Worm (Caenorhabditis elegans): ENCODE data around the gene srh-180.
"Not testable (repeated sequence)": the region's sequence is repeated elsewhere in the genome, so short reads cannot be mapped to it uniquely, and the experiment has no call there.

Gene srh-180

DNA sequence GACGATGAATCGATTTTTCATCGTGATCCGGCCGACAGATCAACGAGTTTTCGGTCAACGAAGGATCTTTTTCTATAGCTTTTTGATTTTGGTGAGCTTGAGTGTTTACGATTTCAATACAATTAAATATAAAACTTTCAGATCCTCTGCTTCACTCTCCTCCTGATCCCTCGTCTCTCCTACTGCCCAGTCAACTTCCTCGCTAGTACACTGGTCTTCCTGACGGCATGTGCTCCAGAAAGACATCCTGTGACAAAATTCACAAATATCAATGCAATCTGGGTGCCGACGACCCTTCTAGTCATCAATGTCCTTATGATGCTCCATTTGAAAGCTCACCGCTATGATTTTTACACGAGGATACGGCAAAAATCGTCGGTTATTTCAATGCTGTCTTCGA is 9.0 kb upstream of the srh-180 start:
- TF ChIP-seq him-1 (tag; optimal IDR thresholded peaks at IDR 0.05) (no peak), W03F9.2 (tag; optimal IDR thresholded peaks at IDR 0.05) (no peak), dao-5 (tag; optimal IDR thresholded peaks at IDR 0.05) (no peak)

ce11 chrV:16309523-16309922 is 7.8 kb upstream of the srh-180 start, which contains the start of gene oac-7:
Gene oac-7, plus strand, starts transcription at chrV:16309805.
- TF ChIP-seq him-1 (tag; optimal IDR thresholded peaks at IDR 0.05) (no peak), dao-5 (tag; optimal IDR thresholded peaks at IDR 0.05) (no peak), W03F9.2 (tag; optimal IDR thresholded peaks at IDR 0.05) (no peak)

ce11 chrV:16315004-16315403 is 2.3 kb upstream of the srh-180 start, which contains the start of gene str-214:
Gene str-214, plus strand, starts transcription at chrV:16315304.
- TF ChIP-seq him-1 (tag; optimal IDR thresholded peaks at IDR 0.05) (no peak), W03F9.2 (tag; optimal IDR thresholded peaks at IDR 0.05) (no peak), dao-5 (tag; optimal IDR thresholded peaks at IDR 0.05) (no peak)

DNA sequence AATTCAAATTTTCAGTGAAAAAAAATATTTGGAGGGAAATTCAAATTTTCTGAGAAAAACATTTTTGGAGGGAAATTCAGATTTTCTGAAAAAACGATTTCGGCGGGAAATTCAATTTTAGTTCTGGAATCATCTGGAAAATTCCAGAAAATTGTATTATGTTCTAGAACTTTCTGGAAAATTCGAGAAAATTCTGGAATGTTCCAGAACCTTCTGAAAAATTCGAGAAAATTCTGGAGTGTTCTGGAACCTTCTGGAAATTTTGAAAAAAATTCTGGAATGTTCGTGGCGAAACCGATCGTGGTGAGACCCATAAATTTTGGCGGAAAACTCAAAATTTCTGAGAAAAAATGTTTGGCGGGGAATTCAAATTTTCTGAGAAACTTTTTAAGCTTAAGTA is 4.8 kb downstream of the srh-180 start:
- no peak for TF ChIP-seq dao-5 (tag; optimal IDR thresholded peaks at IDR 0.05)
- no peak for TF ChIP-seq W03F9.2 (tag; optimal IDR thresholded peaks at IDR 0.05)
- no peak for TF ChIP-seq him-1 (tag; optimal IDR thresholded peaks at IDR 0.05)

DNA sequence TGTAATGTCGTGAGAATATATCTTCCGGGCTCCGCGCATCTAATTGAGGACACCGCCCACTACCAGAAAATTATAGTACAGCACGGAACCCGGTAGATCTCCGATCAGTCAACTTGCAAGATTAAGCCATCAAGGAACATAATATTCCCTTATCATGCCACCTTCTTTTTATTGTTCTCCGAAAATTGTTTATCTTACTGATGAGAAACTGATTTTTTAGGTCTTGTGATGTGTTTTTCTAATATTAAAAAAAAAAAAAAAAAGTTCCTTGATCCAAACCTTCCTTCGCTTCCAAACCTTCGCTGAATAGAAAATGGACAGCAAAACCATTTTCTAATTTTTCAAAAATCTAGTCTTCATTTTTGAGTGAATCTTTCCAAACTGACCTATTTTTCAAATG is 11.5 kb downstream of the srh-180 start, which contains the start of gene F57G8.7:
Gene F57G8.7, plus strand, starts transcription at position 301 of the 400 bp plus-strand sequence.
- TF ChIP-seq him-1 (tag; optimal IDR thresholded peaks at IDR 0.05): no peak
- no peak for TF ChIP-seq W03F9.2 (tag; optimal IDR thresholded peaks at IDR 0.05)
- no peak for TF ChIP-seq dao-5 (tag; optimal IDR thresholded peaks at IDR 0.05)

ce11 chrV:16333412-16333811 is 16.1 kb downstream of the srh-180 start, which contains the start of gene srh-167:
Gene srh-167, plus strand, starts transcription at chrV:16333712.
- no peak for TF ChIP-seq him-1 (tag; optimal IDR thresholded peaks at IDR 0.05)
- no peak for TF ChIP-seq dao-5 (tag; optimal IDR thresholded peaks at IDR 0.05)
- no peak for TF ChIP-seq W03F9.2 (tag; optimal IDR thresholded peaks at IDR 0.05)

ce11 chrV:16336326-16336725 is 19.0 kb downstream of the srh-180 start, which contains the start of gene srw-87:
Gene srw-87, plus strand, starts transcription at chrV:16336626.
- TF ChIP-seq him-1 (tag; optimal IDR thresholded peaks at IDR 0.05): no peak
- no peak for TF ChIP-seq dao-5 (tag; optimal IDR thresholded peaks at IDR 0.05)
- no peak for TF ChIP-seq W03F9.2 (tag; optimal IDR thresholded peaks at IDR 0.05)

- not testable (repeated sequence) for TF ChIP-seq dao-5, him-1, W03F9.2 (tag; optimal IDR thresholded peaks at IDR 0.05)
These were observed 21.1 kb downstream of the srh-180 start, which contains the start of gene slc-9B.2 for ce11 chrV:16338287-16339092. Gene slc-9B.2, plus strand, starts transcription at chrV:16339042.

- TF ChIP-seq W03F9.2 (tag; optimal IDR thresholded peaks at IDR 0.05) (no peak), dao-5 (tag; optimal IDR thresholded peaks at IDR 0.05) (no peak), him-1 (tag; optimal IDR thresholded peaks at IDR 0.05) (no peak)
These were observed 24.9 kb downstream of the srh-180 start, which contains the start of gene nhr-193 for ce11 chrV:16342258-16342618. Gene nhr-193, plus strand, starts transcription at chrV:16342308.

DNA sequence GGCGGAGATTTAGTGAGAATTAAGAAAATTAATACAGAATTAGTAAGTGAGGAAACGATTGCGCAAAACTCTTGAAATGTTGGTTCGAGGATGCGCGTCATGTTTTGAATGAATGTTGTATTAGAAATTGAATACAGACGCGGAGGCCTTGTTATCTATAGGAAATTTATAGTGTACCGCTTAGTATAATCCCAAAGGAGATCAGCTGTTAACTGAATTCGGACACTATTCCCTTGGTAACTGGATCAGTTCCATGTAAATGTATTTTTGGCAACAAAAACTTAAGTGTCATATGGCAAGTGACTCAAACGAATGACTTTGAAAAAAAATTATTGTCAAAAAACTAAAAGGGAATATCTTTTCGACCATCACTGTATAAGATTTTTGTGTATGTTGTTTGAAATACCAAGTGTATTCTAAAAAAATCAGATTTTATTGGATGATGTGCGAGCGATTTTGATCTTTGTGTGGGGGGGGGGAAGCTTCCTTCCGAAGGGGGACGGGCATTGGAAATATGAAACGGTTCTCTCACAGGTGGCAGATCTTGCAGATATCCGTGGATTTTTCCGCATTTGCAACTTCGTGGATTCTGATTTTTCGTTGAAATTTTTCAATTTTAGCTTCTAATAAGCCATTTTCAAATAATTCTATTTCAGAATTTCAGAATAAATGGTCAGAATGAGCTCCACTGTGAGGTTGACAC is 29.2 kb downstream of the srh-180 start, which contains the start of the genes W08G11.5 and W08G11.1:
Gene W08G11.5, minus strand, starts transcription at position 101 of the 703 bp plus-strand sequence.
Gene W08G11.1, plus strand, starts transcription at position 653 of the 703 bp plus-strand sequence.
- TF ChIP-seq him-1 (tag; optimal IDR thresholded peaks at IDR 0.05) (no peak), W03F9.2 (tag; optimal IDR thresholded peaks at IDR 0.05) (no peak), dao-5 (tag; optimal IDR thresholded peaks at IDR 0.05) (no peak)

ce11 chrV:16350061-16350460 is 32.7 kb downstream of the srh-180 start:
- TF ChIP-seq dao-5 (tag; optimal IDR thresholded peaks at IDR 0.05) (no peak), him-1 (tag; optimal IDR thresholded peaks at IDR 0.05) (no peak), W03F9.2 (tag; optimal IDR thresholded peaks at IDR 0.05) (no peak)

DNA sequence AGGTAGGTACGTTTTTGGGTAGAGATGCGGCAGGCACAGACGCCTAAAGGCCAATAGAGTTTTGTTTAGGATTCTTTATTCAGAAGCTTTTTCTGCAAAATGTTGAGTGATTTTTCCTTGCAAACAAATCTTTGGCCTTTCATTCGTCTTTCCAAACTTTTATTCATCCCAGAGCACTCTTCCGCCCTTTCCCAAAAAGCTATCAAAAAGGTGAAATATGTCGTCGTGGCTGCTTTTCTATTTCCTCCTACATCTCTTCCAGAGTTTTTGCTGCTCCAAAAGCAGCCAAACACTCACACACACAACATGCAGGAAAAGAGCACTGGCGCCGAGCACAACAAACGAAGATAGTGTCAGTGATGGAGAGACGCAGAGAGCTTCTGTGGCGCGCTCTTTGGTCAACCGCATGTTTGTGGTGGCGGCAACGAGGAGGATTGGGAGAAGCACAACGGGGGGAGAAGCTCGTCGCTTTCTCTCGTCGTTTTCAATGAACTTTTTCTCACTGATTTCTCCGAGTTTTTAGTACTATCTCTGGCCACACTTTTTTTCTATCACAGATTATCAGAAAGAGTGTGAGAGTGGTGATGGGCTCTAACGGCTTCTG is 33.5 kb downstream of the srh-180 start:
- TF ChIP-seq him-1 (tag; optimal IDR thresholded peaks at IDR 0.05) (peak; percentile 81), dao-5 (tag; optimal IDR thresholded peaks at IDR 0.05) (no peak), W03F9.2 (tag; optimal IDR thresholded peaks at IDR 0.05) (no peak)

- no peak for TF ChIP-seq dao-5 (tag; optimal IDR thresholded peaks at IDR 0.05)
- TF ChIP-seq W03F9.2 (tag; optimal IDR thresholded peaks at IDR 0.05): no peak
- TF ChIP-seq him-1 (tag; optimal IDR thresholded peaks at IDR 0.05): no peak
These were observed 34.4 kb downstream of the srh-180 start for ce11 chrV:16351757-16352156.
